Fruit fly (Drosophila melanogaster) whole organism, embryonic: ENCODE results near the gene CG8673.
A peak's percentile ranks its signal among the peaks of the same experiment; 100 is the strongest.

ENCODE experiments used
- Atf3 ChIP-seq: fragments of 200-800 bp; sonication (Bioruptor generic); optimal IDR thresholded peaks from 3 replicates; lab custom pipeline; 2016; ENCODE audit warnings: missing biosample characterization, missing genetic modification characterization
- BEAF-32 ChIP-seq: fragments of 200-800 bp; sonication (Bioruptor generic); optimal IDR thresholded peaks from 3 replicates; lab custom pipeline; 2017; ENCODE audit warnings: missing biosample characterization, missing genetic modification characterization, mild to moderate bottlenecking, moderate library complexity, missing genetic modification reagents
- Bteb2 ChIP-seq: fragments of 200-800 bp; sonication (Bioruptor generic); optimal IDR thresholded peaks from 2 replicates; lab custom pipeline; 2016; ENCODE audit warnings: missing biosample characterization, missing genetic modification characterization
- CG10321 ChIP-seq: fragments of 200-800 bp; sonication (Bioruptor generic); IDR thresholded peaks from 2 replicates; pipeline ENCODE4 v1.3.6; 2022; ENCODE audit warnings: missing biosample characterization, missing genetic modification characterization
- CG10462 ChIP-seq: fragments of 200-800 bp; sonication (Bioruptor generic); optimal IDR thresholded peaks from 2 replicates; lab custom pipeline; 2016; ENCODE audit warnings: missing biosample characterization, missing genetic modification characterization
- CG13296 ChIP-seq: fragments of 200-800 bp; sonication (Bioruptor generic); optimal IDR thresholded peaks from 3 replicates; lab custom pipeline; 2018; ENCODE audit warnings: missing biosample characterization, mild to moderate bottlenecking, missing genetic modification characterization
- CG13775 ChIP-seq: fragments of 200-800 bp; sonication (Bioruptor generic); optimal IDR thresholded peaks from 3 replicates; lab custom pipeline; 2017; ENCODE audit warnings: missing biosample characterization, mild to moderate bottlenecking, missing genetic modification characterization
- CG14441 ChIP-seq: fragments of 200-800 bp; sonication (Bioruptor generic); IDR thresholded peaks from 2 replicates; pipeline ENCODE4 v1.3.6; 2022; ENCODE audit warnings: missing biosample characterization, missing genetic modification characterization
- CG15514 ChIP-seq: fragments of 200-800 bp; sonication (Bioruptor generic); optimal IDR thresholded peaks from 3 replicates; lab custom pipeline; 2017; ENCODE audit warnings: missing biosample characterization, missing genetic modification characterization, mild to moderate bottlenecking, moderate library complexity, missing genetic modification reagents
- CG1832 ChIP-seq: fragments of 200-800 bp; sonication (Bioruptor generic); optimal IDR thresholded peaks from 2 replicates; lab custom pipeline; 2017; ENCODE audit warnings: missing biosample characterization, mild to moderate bottlenecking, missing genetic modification characterization, inconsistent platforms
- CG2129 ChIP-seq: fragments of 200-800 bp; sonication (Bioruptor generic); IDR thresholded peaks from 2 replicates; pipeline ENCODE4 v1.3.6; 2022; ENCODE audit warnings: missing biosample characterization, missing genetic modification characterization; ENCODE audit not compliant: partially characterized antibody
- CG2202 ChIP-seq: fragments of 200-800 bp; sonication (Bioruptor generic); optimal IDR thresholded peaks from 2 replicates; lab custom pipeline; 2018; ENCODE audit warnings: missing biosample characterization, mild to moderate bottlenecking, missing genetic modification characterization
- CG2712 ChIP-seq: fragments of 200-800 bp; optimal IDR thresholded peaks from 3 replicates; lab custom pipeline; 2019; ENCODE audit warnings: missing biosample characterization, mild to moderate bottlenecking, missing genetic modification characterization, moderate library complexity
- CG6254 ChIP-seq: fragments of 200-800 bp; sonication (Bioruptor generic); optimal IDR thresholded peaks from 3 replicates; lab custom pipeline; 2017; ENCODE audit warnings: mild to moderate bottlenecking, missing biosample characterization, missing genetic modification reagents, missing genetic modification characterization
- CG7357 ChIP-seq: fragments of 200-800 bp; sonication (Bioruptor generic); IDR thresholded peaks from 3 replicates; pipeline ENCODE4 v1.3.6; 2022; ENCODE audit warnings: missing biosample characterization, missing genetic modification characterization
- CG7786 ChIP-seq: fragments of 200-800 bp; sonication (Bioruptor generic); optimal IDR thresholded peaks from 2 replicates; lab custom pipeline; 2016; ENCODE audit warnings: missing biosample characterization, missing genetic modification characterization
- CHES-1-like ChIP-seq: fragments of 200-800 bp; sonication (Bioruptor generic); optimal IDR thresholded peaks from 2 replicates; lab custom pipeline; 2016; ENCODE audit warnings: missing biosample characterization, missing genetic modification characterization
- D ChIP-seq, 2 experiments: fragments of 200-800 bp in 1 of 2; fragments of >200 bp in 1 of 2; sonication (Bioruptor generic) in 1 of 2; optimal IDR thresholded peaks; 2 replicates in 1 of 2; 3 replicates in 1 of 2; lab custom pipeline; 2017; ENCODE audit warnings: mild to moderate bottlenecking in 1 of 2, missing biosample characterization in 1 of 2, missing genetic modification characterization in 1 of 2, missing genetic modification reagents in 1 of 2
- D19A ChIP-seq: fragments of 200-800 bp; optimal IDR thresholded peaks from 3 replicates; lab custom pipeline; 2019; ENCODE audit warnings: missing biosample characterization, mild to moderate bottlenecking, missing genetic modification characterization, moderate library complexity
- Ets65A ChIP-seq: fragments of 200-800 bp; sonication (Bioruptor generic); peaks from one replicate; lab custom pipeline; 2016; ENCODE audit warnings: missing biosample characterization, missing genetic modification characterization
- Fer1 ChIP-seq: fragments of 200-800 bp; sonication (Bioruptor generic); optimal IDR thresholded peaks from 2 replicates; lab custom pipeline; 2017; ENCODE audit warnings: missing biosample characterization, mild to moderate bottlenecking, missing genetic modification characterization
- HLH54F ChIP-seq: fragments of 200-800 bp; sonication (Bioruptor generic); optimal IDR thresholded peaks from 3 replicates; lab custom pipeline; 2016; ENCODE audit warnings: missing biosample characterization, missing genetic modification characterization
- Hr39 ChIP-seq: fragments of >200 bp; optimal IDR thresholded peaks from 2 replicates; lab custom pipeline; 2017
- Lim3 ChIP-seq: fragments of 200-800 bp; sonication (Bioruptor generic); IDR thresholded peaks from 2 replicates; pipeline ENCODE4 v1.3.6; 2022; ENCODE audit warnings: missing biosample characterization, missing genetic modification characterization
- MBD-R2 ChIP-seq: fragments of 200-800 bp; sonication (Bioruptor generic); IDR thresholded peaks from 2 replicates; pipeline ENCODE4 v1.3.6; 2022; ENCODE audit warnings: missing biosample characterization, missing genetic modification characterization
- Med ChIP-seq: fragments of 200-800 bp; sonication (Bioruptor generic); peaks from one replicate; lab custom pipeline; 2016; ENCODE audit warnings: missing biosample characterization, missing genetic modification characterization, mild to moderate bottlenecking, inconsistent platforms, moderate library complexity
- Meics ChIP-seq: fragments of 200-800 bp; sonication (Bioruptor generic); optimal IDR thresholded peaks from 2 replicates; lab custom pipeline; 2017; ENCODE audit warnings: missing biosample characterization, mild to moderate bottlenecking, missing genetic modification characterization
- Mrtf ChIP-seq: fragments of 200-800 bp; sonication (Bioruptor generic); IDR thresholded peaks from 3 replicates; pipeline ENCODE4 v1.3.6; 2022; ENCODE audit warnings: missing biosample characterization, missing genetic modification characterization
- Nf-YC ChIP-seq: fragments of 200-800 bp; optimal IDR thresholded peaks from 3 replicates; lab custom pipeline; 2019; ENCODE audit warnings: missing biosample characterization, mild to moderate bottlenecking, missing genetic modification characterization, moderate library complexity
- Sry-β ChIP-seq: fragments of 200-800 bp; sonication (Bioruptor generic); optimal IDR thresholded peaks from 2 replicates; lab custom pipeline; 2018; ENCODE audit warnings: missing biosample characterization, mild to moderate bottlenecking, missing genetic modification characterization, moderate library complexity
- Ssrp ChIP-seq: fragments of 200-800 bp; sonication (Bioruptor generic); optimal IDR thresholded peaks from 2 replicates; lab custom pipeline; 2018; ENCODE audit warnings: missing biosample characterization, mild to moderate bottlenecking, missing genetic modification characterization, moderate library complexity
- Trl ChIP-seq, 3 experiments: fragments of >200 bp in 2 of 3; fragments of 200-800 bp in 1 of 3; sonication (Bioruptor generic) in 1 of 3; optimal IDR thresholded peaks; 2 replicates in 1 of 3; 3 replicates in 2 of 3; lab custom pipeline; 2016 to 2017; ENCODE audit warnings: missing biosample characterization in 1 of 3, missing genetic modification characterization in 1 of 3
- YL-1 ChIP-seq: fragments of 200-800 bp; sonication (Bioruptor generic); optimal IDR thresholded peaks from 3 replicates; lab custom pipeline; 2017; ENCODE audit warnings: missing biosample characterization, mild to moderate bottlenecking, missing genetic modification characterization
- ab ChIP-seq: fragments of 200-800 bp; sonication (Bioruptor generic); optimal IDR thresholded peaks from 2 replicates; lab custom pipeline; 2016; ENCODE audit warnings: missing biosample characterization, missing genetic modification characterization
- bbx ChIP-seq: fragments of 200-800 bp; sonication (Bioruptor generic); IDR thresholded peaks from 2 replicates; pipeline ENCODE4 v1.3.6; 2022; ENCODE audit warnings: missing biosample characterization, missing genetic modification characterization; ENCODE audit not compliant: partially characterized antibody
- bowl ChIP-seq: fragments of 200-800 bp; sonication (Bioruptor generic); IDR thresholded peaks from 2 replicates; pipeline ENCODE4 v1.3.6; 2022; ENCODE audit warnings: missing biosample characterization, missing genetic modification characterization
- br ChIP-seq: fragments of >200 bp; optimal IDR thresholded peaks from 2 replicates; lab custom pipeline; 2017
- chm ChIP-seq: fragments of 200-800 bp; sonication (Bioruptor generic); IDR thresholded peaks from 2 replicates; pipeline ENCODE4 v1.3.6; 2022; ENCODE audit warnings: missing biosample characterization, missing genetic modification characterization
- crc ChIP-seq: fragments of 200-800 bp; sonication (Bioruptor generic); optimal IDR thresholded peaks from 2 replicates; lab custom pipeline; 2016; ENCODE audit warnings: missing biosample characterization, missing genetic modification characterization
- esg ChIP-seq: fragments of 200-800 bp; sonication (Bioruptor generic); conservative IDR thresholded peaks from 2 replicates; pipeline ENCODE4 v1.3.6; 2022; ENCODE audit warnings: missing biosample characterization, missing genetic modification characterization
- gce ChIP-seq: fragments of 200-800 bp; sonication (Bioruptor generic); IDR thresholded peaks from 3 replicates; pipeline ENCODE4 v1.3.6; 2022; ENCODE audit warnings: missing biosample characterization, missing genetic modification characterization
- grn ChIP-seq: fragments of 200-800 bp; sonication (Bioruptor generic); optimal IDR thresholded peaks from 3 replicates; lab custom pipeline; 2017; ENCODE audit warnings: missing biosample characterization, missing genetic modification characterization
- ken ChIP-seq: fragments of 200-800 bp; sonication (Bioruptor generic); IDR thresholded peaks from 3 replicates; pipeline ENCODE4 v1.3.6; 2022; ENCODE audit warnings: missing biosample characterization, missing genetic modification characterization
- kni ChIP-seq: fragments of 200-800 bp; sonication (Bioruptor generic); optimal IDR thresholded peaks from 3 replicates; lab custom pipeline; 2017; ENCODE audit warnings: mild to moderate bottlenecking, missing biosample characterization, missing genetic modification reagents, missing genetic modification characterization
- nerfin-2 ChIP-seq: fragments of 200-800 bp; sonication (Bioruptor generic); IDR thresholded peaks from 2 replicates; pipeline ENCODE4 v1.3.6; 2022; ENCODE audit warnings: missing biosample characterization, missing genetic modification characterization; ENCODE audit not compliant: partially characterized antibody
- org-1 ChIP-seq: fragments of 200-800 bp; sonication (Bioruptor generic); optimal IDR thresholded peaks from 2 replicates; lab custom pipeline; 2017; ENCODE audit warnings: missing biosample characterization, missing genetic modification characterization
- run ChIP-seq: fragments of 200-800 bp; sonication (Bioruptor generic); optimal IDR thresholded peaks from 3 replicates; lab custom pipeline; 2018; ENCODE audit warnings: missing biosample characterization, mild to moderate bottlenecking, missing genetic modification characterization
- tin ChIP-seq: fragments of 200-800 bp; sonication (Bioruptor generic); optimal IDR thresholded peaks from 3 replicates; lab custom pipeline; 2016; ENCODE audit warnings: missing biosample characterization, missing genetic modification characterization
- tio ChIP-seq: fragments of 200-800 bp; sonication (Bioruptor generic); optimal IDR thresholded peaks from 2 replicates; lab custom pipeline; 2017; ENCODE audit warnings: missing biosample characterization, missing genetic modification characterization, inconsistent platforms
- vnd ChIP-seq: fragments of 200-800 bp; sonication (Bioruptor generic); IDR thresholded peaks from 3 replicates; pipeline ENCODE4 v1.3.6; 2022; ENCODE audit warnings: missing biosample characterization, missing genetic modification characterization; ENCODE audit not compliant: partially characterized antibody
- wor ChIP-seq: fragments of 200-800 bp; sonication (Bioruptor generic); IDR thresholded peaks from 2 replicates; pipeline ENCODE4 v1.3.6; 2022; ENCODE audit warnings: missing biosample characterization, missing genetic modification characterization

The CG8673 gene

dm6 chr2L:8164219-8164618, 40.1 kb downstream of the CG8673 start (continued):
- TF ChIP-seq CG13296 (GFP tag; lab: Kevin White, UChicago) (peak; percentile 67), Sry-β (GFP tag; lab: Kevin White, UChicago) (peak; percentile 76), kni (GFP tag; lab: Kevin White, UChicago) (peak; percentile 76), CG2129 (GFP tag; lab: Robert Waterston, UW) (no peak), vnd (GFP tag; lab: Robert Waterston, UW) (no peak), org-1 (GFP tag; lab: Kevin White, UChicago) (peak; percentile 82), CHES-1-like (GFP tag; lab: Kevin White, UChicago) (peak; percentile 59), nerfin-2 (GFP tag; lab: Robert Waterston, UW) (no peak), CG13775 (GFP tag; lab: Kevin White, UChicago) (peak; percentile 52), CG1832 (no peak), Med (peak; percentile 90), chm (GFP tag; lab: Robert Waterston, UW) (peak; percentile 92; the same call in 1 of the 2 replicates), CG10321 (GFP tag; lab: Robert Waterston, UW) (no peak), bowl (no peak), run (tag; lab: Kevin White, UChicago) (no peak), tin (GFP tag; lab: Kevin White, UChicago) (peak; percentile 53), Meics (peak; percentile 46), wor (GFP tag; lab: Robert Waterston, UW) (no peak), Ets65A (GFP tag; lab: Kevin White, UChicago) (peak; percentile 88), tio (GFP tag; lab: Kevin White, UChicago) (peak; percentile 79), MBD-R2 (no peak), Atf3 (GFP tag; lab: Kevin White, UChicago) (peak; percentile 69), Lim3 (GFP tag; lab: Robert Waterston, UW) (no peak), YL-1 (GFP tag; lab: Kevin White, UChicago) (peak; percentile 80), grn (GFP tag; lab: Kevin White, UChicago) (peak; percentile 74), D19A (tag; lab: Kevin White, UChicago) (peak; percentile 68), ken (GFP tag; lab: Robert Waterston, UW) (peak; percentile 57; the same call in 1 of the 3 replicates), CG10462 (GFP tag; lab: Kevin White, UChicago) (peak; percentile 81), Bteb2 (GFP tag; lab: Kevin White, UChicago) (peak; percentile 54), br (lab: Kevin White, UChicago) (no peak), CG6254 (GFP tag; lab: Kevin White, UChicago) (peak; percentile 90), HLH54F (GFP tag; lab: Kevin White, UChicago) (no peak), Trl (optimal IDR thresholded peaks at IDR 0.05; lab: Kevin White, UChicago) (no peak), Trl (GFP tag; optimal IDR thresholded peaks at IDR 0.05; lab: Kevin White, UChicago) (peak; percentile 80), esg (GFP tag; lab: Robert Waterston, UW) (no peak), Hr39 (lab: Kevin White, UChicago) (no peak), Mrtf (GFP tag; lab: Robert Waterston, UW) (peak; percentile 53; the same call in 2 of the 3 replicates), CG2202 (tag; lab: Kevin White, UChicago) (peak; percentile 92), D (optimal IDR thresholded peaks at IDR 0.05; lab: Kevin White, UChicago) (no peak), D (GFP tag; optimal IDR thresholded peaks at IDR 0.05; lab: Kevin White, UChicago) (peak; percentile 88), crc (GFP tag; lab: Kevin White, UChicago) (peak; percentile 45), CG7786 (GFP tag; lab: Kevin White, UChicago) (peak; percentile 25), CG14441 (GFP tag; lab: Robert Waterston, UW) (peak; percentile 20; the same call in 1 of the 2 replicates), BEAF-32 (GFP tag; lab: Kevin White, UChicago) (no peak), Ssrp (peak; percentile 51), gce (GFP tag; lab: Robert Waterston, UW) (peak; percentile 76; the same call in 2 of the 3 replicates), CG7357 (GFP tag; lab: Robert Waterston, UW) (no peak), Nf-YC (tag; lab: Kevin White, UChicago) (peak; percentile 23), Fer1 (GFP tag; lab: Kevin White, UChicago) (peak; percentile 55), bbx (no peak), CG15514 (GFP tag; lab: Kevin White, UChicago) (peak; percentile 54), CG2712 (tag; lab: Kevin White, UChicago) (peak; percentile 84), ab (GFP tag; lab: Kevin White, UChicago) (no peak)
